Worm (Caenorhabditis elegans): ENCODE data around the gene Y22D7AR.6.

ce11 chrIII:1659763-1660162 is 16.8 kb downstream of the Y22D7AR.6 start, which contains the start of gene Y22D7AL.15:
- TF ChIP-seq W03F9.2 (tag; optimal IDR thresholded peaks at IDR 0.05) (no peak), him-1 (tag; optimal IDR thresholded peaks at IDR 0.05) (no peak), dao-5 (tag; optimal IDR thresholded peaks at IDR 0.05) (no peak)

Measured in whole organism, L4/young adult.